Fruit fly (Drosophila melanogaster): ENCODE measurements around the gene Ziz.

dm6 chr2L:7426326-7427066 lies 69.6 kb downstream of the Ziz start, which contains the start of gene muc:
- TF ChIP-seq CG8478 (optimal IDR thresholded peaks at IDR 0.05) (no peak), CTCF (optimal IDR thresholded peaks at IDR 0.05) (no peak)

Measured in S2 (cell line).